Worm (Caenorhabditis elegans) whole organism, L4 larva: ENCODE results near the gene kin-26.

ENCODE experiments used
- D1046.2 ChIP-seq: fragments of 200-800 bp; sonication (Bioruptor generic); IDR thresholded peaks from 2 replicates; pipeline ENCODE4 v1.3.6; 2022; ENCODE audit warnings: missing genetic modification characterization, missing compliant biosample characterization
- F37D6.2 ChIP-seq: sonication (generic microtip); optimal IDR thresholded peaks from 2 replicates; lab custom pipeline; 2016; ENCODE audit warnings: mild to moderate bottlenecking, missing genetic modification characterization, missing compliant biosample characterization
- F44E2.7 ChIP-seq: fragments of 200-800 bp; sonication (Bioruptor generic); IDR thresholded peaks from 2 replicates; pipeline ENCODE4 v2.1.2; 2022; ENCODE audit warnings: missing genetic modification characterization, missing compliant biosample characterization
- F49E8.2 ChIP-seq: sonication (generic microtip); optimal IDR thresholded peaks from 2 replicates; lab custom pipeline; 2016; ENCODE audit warnings: missing compliant biosample characterization, mild to moderate bottlenecking, missing genetic modification characterization, borderline replicate concordance
- Y105C5A.15 ChIP-seq: fragments of 200-800 bp; sonication (Bioruptor generic); IDR thresholded peaks from 2 replicates; pipeline ENCODE4 v1.3.6; 2022; ENCODE audit warnings: missing genetic modification characterization, missing compliant biosample characterization
- Y48G9A.11 ChIP-seq: fragments of 200-800 bp; sonication (Bioruptor generic); IDR thresholded peaks from 2 replicates; pipeline ENCODE4 v1.3.6; 2022; ENCODE audit warnings: missing genetic modification reagents, missing genetic modification characterization, missing compliant biosample characterization
- Y5F2A.4 ChIP-seq: fragments of 200-800 bp; sonication (Bioruptor generic); optimal IDR thresholded peaks from 2 replicates; lab custom pipeline; 2018; ENCODE audit warnings: mild to moderate bottlenecking, missing genetic modification characterization, missing compliant biosample characterization
- ZK337.2 ChIP-seq: fragments of 200-800 bp; sonication (Bioruptor generic); IDR thresholded peaks from 2 replicates; pipeline ENCODE4 v1.3.6; 2022; ENCODE audit warnings: missing genetic modification reagents, missing genetic modification characterization, missing compliant biosample characterization
- aha-1 ChIP-seq: fragments of 150-350 bp; peaks from one replicate; lab custom pipeline; 2014; ENCODE audit warnings: missing biosample characterization, missing genetic modification characterization
- ama-1 ChIP-seq: fragments of 150-350 bp; optimal IDR thresholded peaks from 2 replicates; lab custom pipeline; 2014; ENCODE audit warnings: inconsistent platforms, mixed read lengths
- arid-1 ChIP-seq: fragments of 200-800 bp; sonication (Bioruptor generic); conservative IDR thresholded peaks from 2 replicates; pipeline ENCODE4 v1.3.6; 2022; ENCODE audit warnings: missing genetic modification reagents, missing genetic modification characterization, missing compliant biosample characterization
- ceh-20 ChIP-seq: fragments of 200-800 bp; sonication (Bioruptor generic); IDR thresholded peaks from 2 replicates; pipeline ENCODE4 v1.3.6; 2022; ENCODE audit warnings: missing genetic modification reagents, missing genetic modification characterization, missing compliant biosample characterization
- ceh-32 ChIP-seq: sonication (generic microtip); optimal IDR thresholded peaks from 2 replicates; lab custom pipeline; 2016; ENCODE audit warnings: mild to moderate bottlenecking, missing genetic modification characterization, missing compliant biosample characterization; ENCODE audit not compliant: poor library complexity
- ces-1 ChIP-seq: fragments of 150-350 bp; sonication (generic microtip); optimal IDR thresholded peaks from 4 replicates; lab custom pipeline; 2014; ENCODE audit warnings: missing biosample characterization, missing genetic modification reagents, missing genetic modification characterization
- daf-12 ChIP-seq: fragments of 150-350 bp; optimal IDR thresholded peaks from 2 replicates; lab custom pipeline; 2014; ENCODE audit warnings: missing biosample characterization, missing genetic modification reagents, missing genetic modification characterization
- daf-16 ChIP-seq, 3 experiments: sonication (generic microtip); optimal IDR thresholded peaks; 2 replicates each; lab custom pipeline; 2016 to 2017; ENCODE audit warnings: missing genetic modification characterization in 3 of 3, missing genetic modification reagents in 3 of 3, mild to moderate bottlenecking in 2 of 3, missing compliant biosample characterization in 2 of 3, missing biosample characterization in 1 of 3, moderate library complexity in 1 of 3
- duxl-1 ChIP-seq: sonication (generic microtip); optimal IDR thresholded peaks from 2 replicates; lab custom pipeline; 2016; ENCODE audit warnings: mild to moderate bottlenecking, missing genetic modification characterization, moderate library complexity, missing compliant biosample characterization; ENCODE audit not compliant: poor library complexity
- egl-27 ChIP-seq: sonication (generic microtip); optimal IDR thresholded peaks from 3 replicates; lab custom pipeline; 2017; ENCODE audit warnings: missing biosample characterization, missing genetic modification reagents, missing genetic modification characterization
- egl-43 ChIP-seq: fragments of 200-800 bp; sonication (Bioruptor generic); IDR thresholded peaks from 2 replicates; pipeline ENCODE4 v1.3.6; 2022; ENCODE audit warnings: missing genetic modification reagents, missing genetic modification characterization, missing compliant biosample characterization
- fos-1 ChIP-seq: fragments of 150-350 bp; optimal IDR thresholded peaks from 2 replicates; lab custom pipeline; 2014; ENCODE audit warnings: missing biosample characterization, missing genetic modification characterization
- hlh-30 ChIP-seq: sonication (generic microtip); optimal IDR thresholded peaks from 2 replicates; lab custom pipeline; 2017; ENCODE audit warnings: antibody characterized with exemption, mild to moderate bottlenecking, missing genetic modification characterization, missing compliant biosample characterization; ENCODE audit not compliant: insufficient read depth
- jun-1 ChIP-seq: fragments of 150-350 bp; optimal IDR thresholded peaks from 2 replicates; lab custom pipeline; 2014; ENCODE audit warnings: missing biosample characterization, missing genetic modification reagents, missing genetic modification characterization
- lin-13 ChIP-seq: fragments of 150-350 bp; optimal IDR thresholded peaks from 2 replicates; lab custom pipeline; 2014; ENCODE audit warnings: missing biosample characterization, missing genetic modification reagents, missing genetic modification characterization
- lin-29 ChIP-seq: fragments of 200-800 bp; sonication (Bioruptor generic); IDR thresholded peaks from 2 replicates; pipeline ENCODE4 v1.3.6; 2022; ENCODE audit warnings: missing genetic modification reagents, missing genetic modification characterization, missing compliant biosample characterization
- lsy-2 ChIP-seq, 2 experiments: fragments of 150-350 bp in 1 of 2; sonication (generic microtip) in 1 of 2; optimal IDR thresholded peaks; 2 replicates each; lab custom pipeline; 2014 to 2017; ENCODE audit warnings: missing biosample characterization in 2 of 2, missing genetic modification characterization in 2 of 2
- madf-9 ChIP-seq: fragments of 200-800 bp; sonication (Bioruptor generic); conservative IDR thresholded peaks from 2 replicates; pipeline ENCODE4 v1.3.6; 2022; ENCODE audit warnings: missing genetic modification reagents, missing genetic modification characterization, missing compliant biosample characterization
- mes-2 ChIP-seq: sonication (generic microtip); optimal IDR thresholded peaks from 2 replicates; lab custom pipeline; 2016; ENCODE audit warnings: missing genotype, mild to moderate bottlenecking, missing genetic modification characterization, missing compliant biosample characterization; ENCODE audit not compliant: poor library complexity, severe bottlenecking
- mxl-3 ChIP-seq: fragments of 200-800 bp; sonication (Bioruptor generic); optimal IDR thresholded peaks from 2 replicates; lab custom pipeline; 2018; ENCODE audit warnings: mild to moderate bottlenecking, missing genetic modification characterization, missing compliant biosample characterization
- nhr-10 ChIP-seq: fragments of 150-350 bp; optimal IDR thresholded peaks from 2 replicates; lab custom pipeline; 2014; ENCODE audit warnings: missing biosample characterization, missing genetic modification characterization
- nhr-102 ChIP-seq: sonication (generic microtip); optimal IDR thresholded peaks from 2 replicates; lab custom pipeline; 2016; ENCODE audit warnings: mild to moderate bottlenecking, missing genetic modification characterization, moderate library complexity, missing compliant biosample characterization
- nhr-6 ChIP-seq: fragments of 150-350 bp; optimal IDR thresholded peaks from 2 replicates; lab custom pipeline; 2014; ENCODE audit warnings: missing biosample characterization, missing genetic modification characterization
- saeg-2 ChIP-seq: fragments of 200-800 bp; sonication (Bioruptor generic); IDR thresholded peaks from 2 replicates; pipeline ENCODE4 v1.3.6; 2022; ENCODE audit warnings: missing genetic modification reagents, missing genetic modification characterization, missing compliant biosample characterization
- skn-1 ChIP-seq: fragments of 150-350 bp; optimal IDR thresholded peaks from 2 replicates; lab custom pipeline; 2014; ENCODE audit warnings: missing biosample characterization, missing genetic modification characterization
- snpc-1.2 ChIP-seq: fragments of 200-800 bp; sonication (Bioruptor generic); IDR thresholded peaks from 2 replicates; pipeline ENCODE4 v1.3.6; 2022; ENCODE audit warnings: missing genetic modification reagents, missing genetic modification characterization, missing compliant biosample characterization
- snpc-4 ChIP-seq: fragments of 150-350 bp; optimal IDR thresholded peaks from 2 replicates; lab custom pipeline; 2014; ENCODE audit warnings: missing biosample characterization, missing genetic modification characterization
- tag-97 ChIP-seq: fragments of 200-800 bp; sonication (Bioruptor generic); IDR thresholded peaks from 2 replicates; pipeline ENCODE4 v1.3.6; 2022; ENCODE audit warnings: missing genetic modification characterization, missing compliant biosample characterization
- unc-130 ChIP-seq: sonication (generic microtip); optimal IDR thresholded peaks from 2 replicates; lab custom pipeline; 2016; ENCODE audit warnings: missing genetic modification reagents, missing genetic modification characterization, missing compliant biosample characterization
- unc-62 ChIP-seq, 3 experiments: fragments of 150-350 bp in 1 of 3; sonication (generic microtip); optimal IDR thresholded peaks in 2 of 3; peaks in 1 of 3; 1 replicate in 1 of 3; 2 replicates in 2 of 3; lab custom pipeline; 2014 to 2017; ENCODE audit warnings: missing biosample characterization in 3 of 3, missing genetic modification characterization in 3 of 3, missing genetic modification reagents in 3 of 3, missing genotype in 1 of 3
- vab-7 ChIP-seq: fragments of 200-800 bp; sonication (Bioruptor generic); IDR thresholded peaks from 2 replicates; pipeline ENCODE4 v1.3.6; 2022; ENCODE audit warnings: missing genetic modification reagents, missing genetic modification characterization, missing compliant biosample characterization
- zip-2 ChIP-seq: fragments of 150-350 bp; optimal IDR thresholded peaks from 2 replicates; lab custom pipeline; 2014; ENCODE audit warnings: missing biosample characterization, missing genetic modification characterization

The kin-26 gene

ce11 chrIV:7868607-7869006 is 9.1 kb downstream of the kin-26 start, which contains the start of gene flp-10:
flp-10 (plus strand) TSS chrIV:7868907.
- no peak for TF ChIP-seq daf-12 (tag; lab: Kevin White, UChicago)
- no peak for TF ChIP-seq nhr-102 (tag; lab: Kevin White, UChicago)
- peak; percentile 55 for TF ChIP-seq aha-1

ce11 chrIV:7851291-7851690 is 26.4 kb downstream of the kin-26 start:
- no peak for TF ChIP-seq lin-13 (GFP tag; lab: Kevin White, UChicago)
- TF ChIP-seq daf-16 (GFP tag; optimal IDR thresholded peaks at IDR 0.05; lab: Kevin White, UChicago) = no peak
- TF ChIP-seq daf-16 (tag; optimal IDR thresholded peaks at IDR 0.05; lab: Kevin White, UChicago) = no peak
- no peak for TF ChIP-seq snpc-1.2
- peak in 1 of 2 experiments; percentile 87 for TF ChIP-seq unc-62 (GFP tag; optimal IDR thresholded peaks at IDR 0.05 in 1 of 2; lab: Kevin White, UChicago)
- no peak for TF ChIP-seq unc-62 (tag; optimal IDR thresholded peaks at IDR 0.05; lab: Kevin White, UChicago)
- no peak for TF ChIP-seq lin-29
- TF ChIP-seq F49E8.2 = no peak
- no peak for TF ChIP-seq mxl-3 (GFP tag; lab: Kevin White, UChicago)
- no peak for TF ChIP-seq zip-2
- TF ChIP-seq aha-1 = peak; percentile 64
- TF ChIP-seq egl-43 = no peak

ce11 chrIV:7850329-7850728 is 27.4 kb downstream of the kin-26 start:
- no peak for TF ChIP-seq mxl-3 (GFP tag; lab: Kevin White, UChicago)
- no peak for TF ChIP-seq ZK337.2
- TF ChIP-seq aha-1 = peak; percentile 89

ce11 chrIV:7849235-7849634 is 28.4 kb downstream of the kin-26 start:
- TF ChIP-seq unc-62 (GFP tag; optimal IDR thresholded peaks at IDR 0.05 in 1 of 2; lab: Kevin White, UChicago) (peak in 1 of 2 experiments; percentile 29), unc-62 (tag; optimal IDR thresholded peaks at IDR 0.05; lab: Kevin White, UChicago) (no peak), jun-1 (tag; lab: Kevin White, UChicago) (no peak), daf-12 (tag; lab: Kevin White, UChicago) (no peak), tag-97 (GFP tag; lab: Robert Waterston, UW) (no peak)

ce11 chrIV:7846386-7846785 is 31.3 kb downstream of the kin-26 start, which contains the start of gene C06A6.2:
C06A6.2 (plus strand) TSS chrIV:7846622.
- no peak for TF ChIP-seq ceh-32 (tag; lab: Kevin White, UChicago)
- no peak for TF ChIP-seq snpc-4 (tag; lab: Kevin White, UChicago)
- no peak for TF ChIP-seq Y105C5A.15 (GFP tag; lab: Robert Waterston, UW)
- no peak for TF ChIP-seq nhr-6 (tag; lab: Kevin White, UChicago)
- TF ChIP-seq mes-2 = peak; percentile 29
- TF ChIP-seq hlh-30 (tag; lab: Kevin White, UChicago) = peak; percentile 3
- no peak for TF ChIP-seq ces-1
- no peak for TF ChIP-seq duxl-1

- TF ChIP-seq Y5F2A.4 (GFP tag; lab: Kevin White, UChicago) (no peak), nhr-6 (tag; lab: Kevin White, UChicago) (no peak), snpc-4 (tag; lab: Kevin White, UChicago) (no peak), Y48G9A.11 (GFP tag; lab: Robert Waterston, UW) (no peak), ama-1 (lab: Kevin White, UChicago) (peak; percentile 24), F37D6.2 (tag; lab: Kevin White, UChicago) (peak; percentile 51), unc-130 (GFP tag; lab: Kevin White, UChicago) (no peak), arid-1 (peak; percentile 57), egl-27 (no peak), ceh-20 (GFP tag; lab: Robert Waterston, UW) (peak; percentile 70; the same call in 1 of the 2 replicates), vab-7 (GFP tag; lab: Robert Waterston, UW) (no peak), F44E2.7 (GFP tag; lab: Robert Waterston, UW) (0 out of 2 replicates have a peak, but pooled peaks have one; percentile 11), D1046.2 (GFP tag; lab: Robert Waterston, UW) (0 out of 2 replicates have a peak, but pooled peaks have one; percentile 58), madf-9 (GFP tag; lab: Robert Waterston, UW) (no peak), saeg-2 (GFP tag; lab: Robert Waterston, UW) (no peak), lin-13 (GFP tag; lab: Kevin White, UChicago) (peak; percentile 53), lsy-2 (tag; optimal IDR thresholded peaks at IDR 0.05; lab: Kevin White, UChicago) (peak; percentile 29 to 74), nhr-10 (tag; lab: Kevin White, UChicago) (no peak), jun-1 (tag; lab: Kevin White, UChicago) (peak; percentile 11), daf-16 (GFP tag; optimal IDR thresholded peaks at IDR 0.05; lab: Kevin White, UChicago) (peak; percentile 25 to 57), daf-16 (tag; optimal IDR thresholded peaks at IDR 0.05; lab: Kevin White, UChicago) (peak; percentile 72), fos-1 (tag; lab: Kevin White, UChicago) (no peak), mes-2 (peak; percentile 77), skn-1 (no peak)
Measured at ce11 chrIV:7845585-7845984, 32.1 kb downstream of the kin-26 start.
